Worm (Caenorhabditis elegans): ENCODE data around the gene K06H7.2.

The K06H7.2 gene

ce11 chrIII:8093079-8093623 is at the start of gene K06H7.2:
TSS of gene K06H7.2 (plus strand) at chrIII:8093573.
- TF ChIP-seq unc-62 (GFP tag; optimal IDR thresholded peaks at IDR 0.05): no peak

- TF ChIP-seq unc-62 (GFP tag; optimal IDR thresholded peaks at IDR 0.05): no peak
These were observed 49.6 kb upstream of the K06H7.2 start for ce11 chrIII:8043784-8044183.

- no peak for TF ChIP-seq unc-62 (GFP tag; optimal IDR thresholded peaks at IDR 0.05)
These were observed 49.2 kb upstream of the K06H7.2 start, which contains the start of gene K12H4.5 for ce11 chrIII:8044187-8044586. TSS of gene K12H4.5 (plus strand) at chrIII:8044487.

ce11 chrIII:8044717-8045116 is 48.7 kb upstream of the K06H7.2 start, which contains the start of gene spcs-3:
TSS of gene spcs-3 (plus strand) at chrIII:8045017.
- TF ChIP-seq unc-62 (GFP tag; optimal IDR thresholded peaks at IDR 0.05): no peak

ce11 chrIII:8045734-8046133 is 47.6 kb upstream of the K06H7.2 start, which contains the start of gene K12H4.3:
TSS of gene K12H4.3 (plus strand) at chrIII:8046034.
- no peak for TF ChIP-seq unc-62 (GFP tag; optimal IDR thresholded peaks at IDR 0.05)

ce11 chrIII:8047412-8047811 is 46.0 kb upstream of the K06H7.2 start, which contains the start of gene K12H4.2:
TSS of gene K12H4.2 (plus strand) at chrIII:8047712.
- no peak for TF ChIP-seq unc-62 (GFP tag; optimal IDR thresholded peaks at IDR 0.05)

ce11 chrIII:8050944-8051343 is 42.4 kb upstream of the K06H7.2 start, which contains the start of gene K12H4.7:
TSS of gene K12H4.7 (minus strand) at chrIII:8051081.
- no peak for TF ChIP-seq unc-62 (GFP tag; optimal IDR thresholded peaks at IDR 0.05)

- TF ChIP-seq unc-62 (GFP tag; optimal IDR thresholded peaks at IDR 0.05): no peak
These were observed 41.5 kb upstream of the K06H7.2 start for ce11 chrIII:8051838-8052237.

- no peak for TF ChIP-seq unc-62 (GFP tag; optimal IDR thresholded peaks at IDR 0.05)
These were observed 32.3 kb upstream of the K06H7.2 start for ce11 chrIII:8061114-8061513.

- TF ChIP-seq unc-62 (GFP tag; optimal IDR thresholded peaks at IDR 0.05): no peak
These were observed 29.7 kb upstream of the K06H7.2 start for ce11 chrIII:8063659-8064058.

ce11 chrIII:8065101-8065500 is 28.3 kb upstream of the K06H7.2 start:
- no peak for TF ChIP-seq unc-62 (GFP tag; optimal IDR thresholded peaks at IDR 0.05)

- TF ChIP-seq unc-62 (GFP tag; optimal IDR thresholded peaks at IDR 0.05): no peak
These were observed 26.4 kb upstream of the K06H7.2 start, which contains the start of gene pros-1 for ce11 chrIII:8066989-8067388. TSS of gene pros-1 (plus strand) at chrIII:8067289.

ce11 chrIII:8067798-8068197 is 25.6 kb upstream of the K06H7.2 start:
- no peak for TF ChIP-seq unc-62 (GFP tag; optimal IDR thresholded peaks at IDR 0.05)

- TF ChIP-seq unc-62 (GFP tag; optimal IDR thresholded peaks at IDR 0.05): no peak
These were observed 24.2 kb upstream of the K06H7.2 start for ce11 chrIII:8069206-8069605.

- no peak for TF ChIP-seq unc-62 (GFP tag; optimal IDR thresholded peaks at IDR 0.05)
These were observed 16.2 kb upstream of the K06H7.2 start for ce11 chrIII:8077180-8077579.

- no peak for TF ChIP-seq unc-62 (GFP tag; optimal IDR thresholded peaks at IDR 0.05)
These were observed 13.1 kb upstream of the K06H7.2 start, which contains the start of the genes dcr-1 and apc-2 for ce11 chrIII:8080165-8080738. TSS of gene dcr-1 (minus strand) at chrIII:8080281. TSS of gene apc-2 (plus strand) at chrIII:8080629.

- no peak for TF ChIP-seq unc-62 (GFP tag; optimal IDR thresholded peaks at IDR 0.05)
These were observed 8.0 kb upstream of the K06H7.2 start, which contains the start of the genes K06H7.7 and grp-1 for ce11 chrIII:8085355-8085754. TSS of gene K06H7.7 (minus strand) at chrIII:8085475. TSS of gene grp-1 (plus strand) at chrIII:8085705.

All from whole organism, dauer.